Worm (Caenorhabditis elegans): ENCODE measurements around the gene sax-1.
A peak's percentile ranks its signal among the peaks of the same experiment; 100 is the strongest.

sax-1 gene

ce11 chrX:3631550-3631949, 18.4 kb downstream of the sax-1 start (continued):
- TF ChIP-seq F57A8.1 (GFP tag; optimal IDR thresholded peaks at IDR 0.05) (no peak), ceh-58 (GFP tag; IDR thresholded peaks at IDR 0.05) (0 out of 2 replicates have a peak, but pooled peaks have one; percentile 84), lag-1 (GFP tag; IDR thresholded peaks at IDR 0.05) (no peak), attf-5 (GFP tag; optimal IDR thresholded peaks at IDR 0.05) (no peak), aptf-2 (GFP tag; conservative IDR thresholded peaks at IDR 0.05) (no peak), dox-1 (GFP tag; IDR thresholded peaks at IDR 0.05) (peak; percentile 59; the same call in 1 of the 2 replicates), ccch-3 (GFP tag; optimal IDR thresholded peaks at IDR 0.05) (no peak), hmg-20 (GFP tag; IDR thresholded peaks at IDR 0.05) (peak; percentile 33; the same call in 1 of the 2 replicates), F33H1.4 (GFP tag; IDR thresholded peaks at IDR 0.05) (0 out of 2 replicates have a peak, but pooled peaks have one; percentile 6), xnd-1 (tag; optimal IDR thresholded peaks at IDR 0.05) (no peak), ztf-6 (GFP tag; IDR thresholded peaks at IDR 0.05) (no peak), F55B11.4 (tag; optimal IDR thresholded peaks at IDR 0.05; ENCODE audit: borderline replicate concordance, insufficient read depth) (no peak), Y56A3A.18 (GFP tag; IDR thresholded peaks at IDR 0.05) (no peak), repo-1 (tag; optimal IDR thresholded peaks at IDR 0.05) (no peak), hsf-1 (GFP tag; IDR thresholded peaks at IDR 0.05) (no peak; the same call in none of the 2 replicates), lsy-27 (tag; optimal IDR thresholded peaks at IDR 0.05; ENCODE audit: borderline replicate concordance, insufficient read depth) (no peak), gei-17 (GFP tag; optimal IDR thresholded peaks at IDR 0.05) (no peak), hlh-26 (GFP tag; conservative IDR thresholded peaks at IDR 0.05) (no peak), egl-18 (GFP tag; IDR thresholded peaks at IDR 0.05) (0 out of 2 replicates have a peak, but pooled peaks have one; percentile 15), ztf-18 (tag; optimal IDR thresholded peaks at IDR 0.05) (no peak), T07F8.4 (tag; optimal IDR thresholded peaks at IDR 0.05) (no peak), Y79H2A.3 (GFP tag; conservative IDR thresholded peaks at IDR 0.05) (no peak), fkh-3 (tag; optimal IDR thresholded peaks at IDR 0.05) (no peak), rpc-1 (optimal IDR thresholded peaks at IDR 0.05) (no peak), rpc-1 (tag; optimal IDR thresholded peaks at IDR 0.05) (no peak), ztf-25 (GFP tag; IDR thresholded peaks at IDR 0.05) (peak; percentile 63; the same call in 1 of the 2 replicates), mes-4 (tag; optimal IDR thresholded peaks at IDR 0.05) (no peak), K12H6.12 (tag; optimal IDR thresholded peaks at IDR 0.05) (no peak), nhr-27 (tag; optimal IDR thresholded peaks at IDR 0.05) (no peak), snpc-1.1 (tag; optimal IDR thresholded peaks at IDR 0.05; ENCODE audit: insufficient read depth) (no peak), die-1 (tag; optimal IDR thresholded peaks at IDR 0.05) (no peak), B0035.1 (tag; optimal IDR thresholded peaks at IDR 0.05) (no peak), lin-26 (GFP tag; IDR thresholded peaks at IDR 0.05) (no peak; the same call in none of the 2 replicates), B0336.3 (GFP tag; IDR thresholded peaks at IDR 0.05) (no peak), rcor-1 (GFP tag; IDR thresholded peaks at IDR 0.05) (no peak), aptf-3 (GFP tag; IDR thresholded peaks at IDR 0.05) (peak; percentile 90), nhr-80 (tag; optimal IDR thresholded peaks at IDR 0.05) (no peak), attf-6 (GFP tag; IDR thresholded peaks at IDR 0.05) (no peak), tbp1 (GFP tag; optimal IDR thresholded peaks at IDR 0.05) (no peak), tbx-9 (tag; optimal IDR thresholded peaks at IDR 0.05; ENCODE audit: borderline replicate concordance) (no peak), bed-1 (GFP tag; IDR thresholded peaks at IDR 0.05) (0 out of 2 replicates have a peak, but pooled peaks have one; percentile 52), F49E8.2 (tag; optimal IDR thresholded peaks at IDR 0.05; ENCODE audit: insufficient read depth) (no peak), ceh-27 (GFP tag; optimal IDR thresholded peaks at IDR 0.05) (no peak), lir-1 (GFP tag; conservative IDR thresholded peaks at IDR 0.05) (no peak), mcd-1 (GFP tag; IDR thresholded peaks at IDR 0.05) (no peak), nfya-1 (tag; optimal IDR thresholded peaks at IDR 0.05; ENCODE audit: borderline replicate concordance, insufficient read depth) (no peak), madf-6 (GFP tag; IDR thresholded peaks at IDR 0.05) (no peak), akir-1 (GFP tag; optimal IDR thresholded peaks at IDR 0.05) (no peak), ztf-22 (GFP tag; optimal IDR thresholded peaks at IDR 0.05) (no peak)

Data from whole organism, young adult.